Fruit fly (Drosophila melanogaster): ENCODE measurements around the gene CG15399.

Gene CG15399

dm6 chr2L:2734215-2734614, 37.4 kb downstream of the CG15399 start:
- TF ChIP-seq Smox (GFP tag; optimal IDR thresholded peaks at IDR 0.05) (peak; percentile 61), CG15336 (GFP tag; IDR thresholded peaks at IDR 0.05) (peak; percentile 82), OdsH (GFP tag; optimal IDR thresholded peaks at IDR 0.05) (peak; percentile 84), topi (GFP tag; optimal IDR thresholded peaks at IDR 0.05) (peak; percentile 67), CG32006 (GFP tag; optimal IDR thresholded peaks at IDR 0.05) (peak; percentile 86), Hr4 (GFP tag; optimal IDR thresholded peaks at IDR 0.05) (peak; percentile 74), CG8119 (GFP tag; IDR thresholded peaks at IDR 0.05) (peak; percentile 81), CG11762 (GFP tag; optimal IDR thresholded peaks at IDR 0.05; ENCODE audit: insufficient read depth) (peak; percentile 77), cyc (GFP tag; optimal IDR thresholded peaks at IDR 0.05) (peak; percentile 70), CG3919 (GFP tag; optimal IDR thresholded peaks at IDR 0.05) (peak; percentile 82), Met (GFP tag; optimal IDR thresholded peaks at IDR 0.05) (peak; percentile 78), Ets96B (tag; optimal IDR thresholded peaks at IDR 0.05) (peak; percentile 80), CG6854 (GFP tag; optimal IDR thresholded peaks at IDR 0.05) (no peak), Blimp-1 (GFP tag; optimal IDR thresholded peaks at IDR 0.05) (peak; percentile 31), acj6 (GFP tag; optimal IDR thresholded peaks at IDR 0.05) (peak; percentile 86), achi (GFP tag; optimal IDR thresholded peaks at IDR 0.05) (peak; percentile 84), CG10669 (GFP tag; optimal IDR thresholded peaks at IDR 0.05) (peak; percentile 91), Sox14 (GFP tag; optimal IDR thresholded peaks at IDR 0.05) (peak; percentile 86), Hr38 (GFP tag; optimal IDR thresholded peaks at IDR 0.05) (no peak), Ets21C (GFP tag; optimal IDR thresholded peaks at IDR 0.05) (peak; percentile 64), Gug (GFP tag; IDR thresholded peaks at IDR 0.05) (peak; percentile 79), CG8632 (GFP tag; optimal IDR thresholded peaks at IDR 0.05) (peak; percentile 48), Eip78C (GFP tag) (peak; percentile 94), lz (GFP tag; optimal IDR thresholded peaks at IDR 0.05) (peak; percentile 69), CG8319 (GFP tag; optimal IDR thresholded peaks at IDR 0.05) (peak; percentile 70), fkh (GFP tag; optimal IDR thresholded peaks at IDR 0.05) (no peak), CG6163 (GFP tag; IDR thresholded peaks at IDR 0.05) (peak; percentile 76), pdm3 (GFP tag; optimal IDR thresholded peaks at IDR 0.05) (peak; percentile 83), Eip93F (GFP tag; optimal IDR thresholded peaks at IDR 0.05) (no peak), CG11294 (GFP tag; IDR thresholded peaks at IDR 0.05) (peak; percentile 72), fd59A (GFP tag; optimal IDR thresholded peaks at IDR 0.05) (peak; percentile 88), CG3032 (tag; optimal IDR thresholded peaks at IDR 0.05) (peak; percentile 90), dsx (GFP tag; optimal IDR thresholded peaks at IDR 0.05; ENCODE audit: poor library complexity, severe bottlenecking) (peak; percentile 82), CG1621 (tag; optimal IDR thresholded peaks at IDR 0.05) (peak; percentile 79), Sox15 (GFP tag; optimal IDR thresholded peaks at IDR 0.05) (peak; percentile 60), net (GFP tag; optimal IDR thresholded peaks at IDR 0.05) (peak; percentile 73), vri (GFP tag; optimal IDR thresholded peaks at IDR 0.05) (peak; percentile 16), fd85E (GFP tag; optimal IDR thresholded peaks at IDR 0.05) (no peak), salr (GFP tag; optimal IDR thresholded peaks at IDR 0.05) (peak; percentile 69 to 79), ss (GFP tag; optimal IDR thresholded peaks at IDR 0.05) (peak; percentile 83 to 87), CG31627 (GFP tag; optimal IDR thresholded peaks at IDR 0.05) (peak; percentile 79), Sox102F (GFP tag; optimal IDR thresholded peaks at IDR 0.05) (no peak), CG6808 (GFP tag; optimal IDR thresholded peaks at IDR 0.05) (peak; percentile 91), dac (GFP tag; optimal IDR thresholded peaks at IDR 0.05) (peak; percentile 36), esn (GFP tag; optimal IDR thresholded peaks at IDR 0.05) (peak; percentile 81), Hr39 (GFP tag; optimal IDR thresholded peaks at IDR 0.05) (peak; percentile 78), CG10631 (GFP tag; optimal IDR thresholded peaks at IDR 0.05) (peak; percentile 84), Lpt (GFP tag; optimal IDR thresholded peaks at IDR 0.05) (peak; percentile 68), CG9139 (GFP tag; optimal IDR thresholded peaks at IDR 0.05) (peak; percentile 82), svp (GFP tag) (peak; percentile 90), CG4318 (GFP tag; optimal IDR thresholded peaks at IDR 0.05) (peak; percentile 59), CG34406 (GFP tag; optimal IDR thresholded peaks at IDR 0.05) (peak; percentile 66)

All from whole organism, prepupa.